Fruit fly (Drosophila melanogaster) whole organism, embryonic: ENCODE data around the gene Dr.

ENCODE experiments used
- Atf-2 ChIP-seq: fragments of 200-800 bp; sonication (Bioruptor generic); optimal IDR thresholded peaks from 2 replicates; lab custom pipeline; 2016; ENCODE audit warnings: missing biosample characterization, missing genetic modification characterization
- CG11093 ChIP-seq: fragments of 200-800 bp; sonication (Bioruptor generic); IDR thresholded peaks from 3 replicates; pipeline ENCODE4 v1.3.6; 2022; ENCODE audit warnings: missing biosample characterization, missing genetic modification characterization
- CG11504 ChIP-seq: fragments of 200-800 bp; sonication (Bioruptor generic); optimal IDR thresholded peaks from 3 replicates; lab custom pipeline; 2019; ENCODE audit warnings: missing biosample characterization, mild to moderate bottlenecking, missing genetic modification characterization, moderate library complexity
- CG11723 ChIP-seq: fragments of 200-800 bp; sonication (Bioruptor generic); optimal IDR thresholded peaks from 2 replicates; lab custom pipeline; 2017; ENCODE audit warnings: missing biosample characterization, mild to moderate bottlenecking, missing genetic modification characterization
- CG1233 ChIP-seq: fragments of 200-800 bp; sonication (Bioruptor generic); optimal IDR thresholded peaks from 4 replicates; lab custom pipeline; 2018; ENCODE audit warnings: missing biosample characterization, mild to moderate bottlenecking, missing genetic modification characterization
- CG13287 ChIP-seq: fragments of 200-800 bp; sonication (Bioruptor generic); IDR thresholded peaks from 2 replicates; pipeline ENCODE4 v1.3.6; 2022; ENCODE audit warnings: missing biosample characterization, missing genetic modification characterization; ENCODE audit not compliant: partially characterized antibody
- CG14441 ChIP-seq: fragments of 200-800 bp; sonication (Bioruptor generic); IDR thresholded peaks from 2 replicates; pipeline ENCODE4 v1.3.6; 2022; ENCODE audit warnings: missing biosample characterization, missing genetic modification characterization
- CG15073 ChIP-seq: fragments of 200-800 bp; sonication (Bioruptor generic); optimal IDR thresholded peaks from 2 replicates; lab custom pipeline; 2016; ENCODE audit warnings: missing biosample characterization, missing genetic modification characterization
- CG1602 ChIP-seq: fragments of 200-800 bp; sonication (Bioruptor generic); optimal IDR thresholded peaks from 3 replicates; lab custom pipeline; 2016; ENCODE audit warnings: missing biosample characterization, missing genetic modification characterization
- CG16779 ChIP-seq: fragments of 200-800 bp; sonication (Bioruptor generic); IDR thresholded peaks from 2 replicates; pipeline ENCODE4 v1.3.6; 2022; ENCODE audit warnings: missing biosample characterization, missing genetic modification characterization
- CG18476 ChIP-seq: fragments of 200-800 bp; sonication (Bioruptor generic); optimal IDR thresholded peaks from 2 replicates; lab custom pipeline; 2016; ENCODE audit warnings: missing biosample characterization, mild to moderate bottlenecking, missing genetic modification characterization
- CG2129 ChIP-seq: fragments of 200-800 bp; sonication (Bioruptor generic); IDR thresholded peaks from 2 replicates; pipeline ENCODE4 v1.3.6; 2022; ENCODE audit warnings: missing biosample characterization, missing genetic modification characterization; ENCODE audit not compliant: partially characterized antibody
- CG3281 ChIP-seq: fragments of 200-800 bp; sonication (Bioruptor generic); optimal IDR thresholded peaks from 3 replicates; lab custom pipeline; 2017; ENCODE audit warnings: missing biosample characterization, mild to moderate bottlenecking, missing genetic modification characterization
- CG8281 ChIP-seq: fragments of 200-800 bp; sonication (Bioruptor generic); optimal IDR thresholded peaks from 2 replicates; lab custom pipeline; 2018; ENCODE audit warnings: missing biosample characterization, mild to moderate bottlenecking, missing genetic modification characterization, moderate library complexity
- CG8290 ChIP-seq, 3 experiments: fragments of 200-800 bp; sonication (Bioruptor generic); optimal IDR thresholded peaks; 2 replicates each; lab custom pipeline; 2016 to 2019; ENCODE audit warnings: missing biosample characterization in 3 of 3, missing genetic modification characterization in 3 of 3, mild to moderate bottlenecking in 2 of 3, moderate library complexity in 1 of 3
- CG8388 ChIP-seq: fragments of 200-800 bp; sonication (Bioruptor generic); optimal IDR thresholded peaks from 2 replicates; lab custom pipeline; 2019; ENCODE audit warnings: missing biosample characterization, mild to moderate bottlenecking, missing genetic modification characterization, moderate library complexity
- CG9609 ChIP-seq: fragments of 200-800 bp; sonication (Bioruptor generic); optimal IDR thresholded peaks from 3 replicates; lab custom pipeline; 2016; ENCODE audit warnings: missing biosample characterization, missing genetic modification characterization
- D19B ChIP-seq: fragments of 200-800 bp; sonication (Bioruptor generic); optimal IDR thresholded peaks from 2 replicates; lab custom pipeline; 2017; ENCODE audit warnings: missing biosample characterization, mild to moderate bottlenecking, missing genetic modification characterization
- Deaf1 ChIP-seq: fragments of 200-800 bp; optimal IDR thresholded peaks from 3 replicates; lab custom pipeline; 2019; ENCODE audit warnings: missing biosample characterization, mild to moderate bottlenecking, missing genetic modification characterization, moderate library complexity
- Ets65A ChIP-seq: fragments of 200-800 bp; sonication (Bioruptor generic); peaks from one replicate; lab custom pipeline; 2016; ENCODE audit warnings: missing biosample characterization, missing genetic modification characterization
- Ets97D ChIP-seq: fragments of 200-800 bp; sonication (Bioruptor generic); optimal IDR thresholded peaks from 3 replicates; lab custom pipeline; 2016; ENCODE audit warnings: missing biosample characterization, missing genetic modification characterization
- HHEX ChIP-seq: fragments of 200-800 bp; sonication (Bioruptor generic); optimal IDR thresholded peaks from 3 replicates; lab custom pipeline; 2017; ENCODE audit warnings: missing biosample characterization, mild to moderate bottlenecking, missing genetic modification characterization, missing genetic modification reagents
- HLH3B ChIP-seq: fragments of 200-800 bp; sonication (Bioruptor generic); IDR thresholded peaks from 2 replicates; pipeline ENCODE4 v1.3.6; 2022; ENCODE audit warnings: missing biosample characterization, missing genetic modification characterization
- HLH54F ChIP-seq: fragments of 200-800 bp; sonication (Bioruptor generic); optimal IDR thresholded peaks from 3 replicates; lab custom pipeline; 2016; ENCODE audit warnings: missing biosample characterization, missing genetic modification characterization
- Hr39 ChIP-seq: fragments of >200 bp; optimal IDR thresholded peaks from 2 replicates; lab custom pipeline; 2017
- Hr51 ChIP-seq, 2 experiments: fragments of 200-800 bp; sonication (Bioruptor generic); optimal IDR thresholded peaks; 2 replicates in 1 of 2; 3 replicates in 1 of 2; lab custom pipeline; 2016 to 2018; ENCODE audit warnings: missing biosample characterization in 2 of 2, missing genetic modification characterization in 2 of 2, mild to moderate bottlenecking in 1 of 2, moderate library complexity in 1 of 2
- Lpt ChIP-seq: fragments of >200 bp; optimal IDR thresholded peaks from 2 replicates; lab custom pipeline; 2018; ENCODE audit warnings: missing biosample characterization, missing genetic modification characterization
- MESR4 ChIP-seq: fragments of 200-800 bp; sonication (Bioruptor generic); optimal IDR thresholded peaks from 2 replicates; lab custom pipeline; 2018; ENCODE audit warnings: missing biosample characterization, mild to moderate bottlenecking, missing genetic modification characterization, moderate library complexity
- Mrtf ChIP-seq: fragments of 200-800 bp; sonication (Bioruptor generic); IDR thresholded peaks from 3 replicates; pipeline ENCODE4 v1.3.6; 2022; ENCODE audit warnings: missing biosample characterization, missing genetic modification characterization
- Rfx ChIP-seq: fragments of 200-800 bp; sonication (Bioruptor generic); IDR thresholded peaks from 2 replicates; pipeline ENCODE4 v1.3.6; 2022; ENCODE audit warnings: missing biosample characterization, missing genetic modification characterization
- Trl ChIP-seq, 3 experiments: fragments of >200 bp in 2 of 3; fragments of 200-800 bp in 1 of 3; sonication (Bioruptor generic) in 1 of 3; optimal IDR thresholded peaks; 2 replicates in 1 of 3; 3 replicates in 2 of 3; lab custom pipeline; 2016 to 2017; ENCODE audit warnings: missing biosample characterization in 1 of 3, missing genetic modification characterization in 1 of 3
- Usf ChIP-seq: fragments of 200-800 bp; sonication (Bioruptor generic); optimal IDR thresholded peaks from 2 replicates; lab custom pipeline; 2017; ENCODE audit warnings: missing genotype, missing biosample characterization, missing genetic modification characterization
- Xrp1 ChIP-seq: fragments of 200-800 bp; sonication (Bioruptor generic); IDR thresholded peaks from 2 replicates; pipeline ENCODE4 v1.3.6; 2022; ENCODE audit warnings: missing biosample characterization, missing genetic modification characterization
- ato ChIP-seq: fragments of 200-800 bp; sonication (Bioruptor generic); IDR thresholded peaks from 2 replicates; pipeline ENCODE4 v1.3.6; 2022; ENCODE audit warnings: missing biosample characterization, missing genetic modification characterization; ENCODE audit not compliant: partially characterized antibody
- crp ChIP-seq, 2 experiments: fragments of 200-800 bp; sonication (Bioruptor generic); optimal IDR thresholded peaks; 2 replicates in 1 of 2; 3 replicates in 1 of 2; lab custom pipeline; 2017; ENCODE audit warnings: missing biosample characterization in 2 of 2, missing genetic modification characterization in 2 of 2, mild to moderate bottlenecking in 1 of 2, moderate library complexity in 1 of 2
- fd3F ChIP-seq: fragments of 200-800 bp; sonication (Bioruptor generic); optimal IDR thresholded peaks from 2 replicates; lab custom pipeline; 2018; ENCODE audit warnings: missing biosample characterization, mild to moderate bottlenecking, missing genetic modification characterization, moderate library complexity
- fu2 ChIP-seq: fragments of 200-800 bp; sonication (Bioruptor generic); optimal IDR thresholded peaks from 2 replicates; lab custom pipeline; 2016; ENCODE audit warnings: missing biosample characterization, missing genetic modification characterization
- gsb ChIP-seq: fragments of 200-800 bp; sonication (Bioruptor generic); IDR thresholded peaks from 2 replicates; pipeline ENCODE4 v1.3.6; 2022; ENCODE audit warnings: missing biosample characterization, missing genetic modification characterization
- ken ChIP-seq: fragments of 200-800 bp; sonication (Bioruptor generic); IDR thresholded peaks from 3 replicates; pipeline ENCODE4 v1.3.6; 2022; ENCODE audit warnings: missing biosample characterization, missing genetic modification characterization
- knrl ChIP-seq: fragments of 200-800 bp; sonication (Bioruptor generic); IDR thresholded peaks from 3 replicates; pipeline ENCODE4 v1.3.6; 2022; ENCODE audit warnings: missing biosample characterization, missing genetic modification characterization; ENCODE audit not compliant: partially characterized antibody
- lilli ChIP-seq: fragments of 200-800 bp; sonication (Bioruptor generic); optimal IDR thresholded peaks from 3 replicates; lab custom pipeline; 2016; ENCODE audit warnings: missing biosample characterization, missing genetic modification characterization
- nau ChIP-seq: fragments of 200-800 bp; sonication (Bioruptor generic); optimal IDR thresholded peaks from 3 replicates; lab custom pipeline; 2017; ENCODE audit warnings: missing biosample characterization, mild to moderate bottlenecking, missing genetic modification characterization, missing genetic modification reagents
- peb ChIP-seq: fragments of 200-800 bp; sonication (Bioruptor generic); IDR thresholded peaks from 2 replicates; pipeline ENCODE4 v1.3.6; 2022; ENCODE audit warnings: missing biosample characterization, missing genetic modification characterization
- shn ChIP-seq: fragments of 200-800 bp; sonication (Bioruptor generic); optimal IDR thresholded peaks from 3 replicates; lab custom pipeline; 2016; ENCODE audit warnings: missing biosample characterization, missing genetic modification characterization
- sima ChIP-seq: fragments of 200-800 bp; sonication (Bioruptor generic); optimal IDR thresholded peaks from 2 replicates; lab custom pipeline; 2016; ENCODE audit warnings: missing biosample characterization, missing genetic modification characterization
- tx ChIP-seq: fragments of 200-800 bp; sonication (Bioruptor generic); optimal IDR thresholded peaks from 2 replicates; lab custom pipeline; 2016; ENCODE audit warnings: missing biosample characterization, missing genetic modification characterization
- vvl ChIP-seq: fragments of 200-800 bp; sonication (Bioruptor generic); IDR thresholded peaks from 2 replicates; pipeline ENCODE4 v1.3.6; 2022; ENCODE audit warnings: missing biosample characterization, missing genetic modification characterization
- wek ChIP-seq: fragments of 200-800 bp; sonication (Bioruptor generic); optimal IDR thresholded peaks from 3 replicates; lab custom pipeline; 2018; ENCODE audit warnings: missing biosample characterization, mild to moderate bottlenecking, missing genetic modification characterization, moderate library complexity
- wor ChIP-seq: fragments of 200-800 bp; sonication (Bioruptor generic); IDR thresholded peaks from 2 replicates; pipeline ENCODE4 v1.3.6; 2022; ENCODE audit warnings: missing biosample characterization, missing genetic modification characterization

Dr gene

DNA sequence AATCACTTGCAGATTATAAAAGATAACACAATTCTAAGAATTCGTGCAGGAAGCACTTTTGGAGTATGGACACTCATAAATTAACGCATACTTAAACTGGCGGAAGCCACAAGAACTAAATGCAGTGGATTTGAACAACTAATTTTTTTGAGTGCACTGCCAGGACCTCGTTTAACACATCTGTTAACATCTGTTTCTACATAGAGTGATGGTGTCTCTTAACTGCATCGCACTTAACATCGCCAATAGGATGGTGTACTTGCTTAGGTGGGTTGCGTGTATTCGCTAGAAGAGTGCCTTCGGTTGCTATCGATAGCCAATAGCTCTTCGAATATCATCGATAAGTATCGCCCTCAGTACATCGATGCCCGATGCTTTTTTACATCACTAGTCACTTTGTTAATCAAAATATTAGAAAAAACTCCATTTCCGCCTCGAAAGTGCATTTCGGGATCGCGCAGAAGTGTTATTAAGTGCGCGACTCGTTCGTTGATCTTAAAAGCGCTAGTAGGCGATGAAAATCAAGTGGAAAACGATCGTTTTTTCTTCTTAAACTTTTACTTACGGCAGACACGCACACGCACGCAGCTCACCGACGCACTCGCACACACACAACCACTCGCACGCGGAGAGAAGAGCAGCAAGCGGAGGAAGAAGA is 35.4 kb downstream of the Dr start, which contains the start of gene alph (continued):
- TF ChIP-seq CG8290 (GFP tag; optimal IDR thresholded peaks at IDR 0.05; lab: Kevin White, UChicago) = peak; percentile 51
- TF ChIP-seq CG8290 (tag; optimal IDR thresholded peaks at IDR 0.05; lab: Kevin White, UChicago) = peak in 1 of 2 experiments; percentile 72
- peak in 1 of 2 experiments; percentile 59 for TF ChIP-seq crp (GFP tag; optimal IDR thresholded peaks at IDR 0.05; lab: Kevin White, UChicago)
- no peak for TF ChIP-seq Deaf1 (tag; lab: Kevin White, UChicago)
- no peak for TF ChIP-seq wor (GFP tag; lab: Robert Waterston, UW)
- TF ChIP-seq tx (GFP tag; lab: Kevin White, UChicago) = peak; percentile 37
- peak; percentile 46 for TF ChIP-seq CG3281 (GFP tag; lab: Kevin White, UChicago)
- TF ChIP-seq knrl = peak; percentile 98
- TF ChIP-seq Atf-2 (GFP tag; lab: Kevin White, UChicago) = peak; percentile 23
- peak; percentile 98 for TF ChIP-seq ato (GFP tag; lab: Robert Waterston, UW)
- TF ChIP-seq HHEX (GFP tag; lab: Kevin White, UChicago) = peak; percentile 8
- TF ChIP-seq CG11093 = no peak
- TF ChIP-seq CG8281 (tag; lab: Kevin White, UChicago) = no peak
- TF ChIP-seq peb (GFP tag; lab: Robert Waterston, UW) = no peak
- TF ChIP-seq Trl (optimal IDR thresholded peaks at IDR 0.05; lab: Kevin White, UChicago) = peak; percentile 17 to 47
- peak; percentile 42 for TF ChIP-seq Trl (GFP tag; optimal IDR thresholded peaks at IDR 0.05; lab: Kevin White, UChicago)
- TF ChIP-seq lilli (GFP tag; lab: Kevin White, UChicago) = peak; percentile 51
- TF ChIP-seq Hr51 (GFP tag; optimal IDR thresholded peaks at IDR 0.05; lab: Kevin White, UChicago) = peak; percentile 19 to 33
- TF ChIP-seq CG14441 = no peak
- TF ChIP-seq Rfx = peak; percentile 69
- peak; percentile 8 for TF ChIP-seq CG1602 (GFP tag; lab: Kevin White, UChicago)
- peak; percentile 94 for TF ChIP-seq MESR4
- TF ChIP-seq HLH3B (GFP tag; lab: Robert Waterston, UW) = peak; percentile 37; the same call in 1 of the 2 replicates
- TF ChIP-seq vvl (GFP tag; lab: Robert Waterston, UW) = peak; percentile 61
- TF ChIP-seq Hr39 (lab: Kevin White, UChicago) = no peak
- peak; percentile 98 for TF ChIP-seq CG13287 (GFP tag; lab: Robert Waterston, UW)
- no peak for TF ChIP-seq Lpt (GFP tag; lab: Kevin White, UChicago)
- no peak for TF ChIP-seq CG8388 (GFP tag; lab: Kevin White, UChicago)
- TF ChIP-seq ken = no peak
- no peak for TF ChIP-seq D19B
- peak; percentile 53 for TF ChIP-seq shn (GFP tag; lab: Kevin White, UChicago)
- TF ChIP-seq CG11504 (tag; lab: Kevin White, UChicago) = no peak
- no peak for TF ChIP-seq Usf
- no peak for TF ChIP-seq CG11723 (GFP tag; lab: Kevin White, UChicago)
- TF ChIP-seq sima (GFP tag; lab: Kevin White, UChicago) = no peak
- peak; percentile 14 for TF ChIP-seq fu2 (GFP tag; lab: Kevin White, UChicago)
- peak; percentile 30 for TF ChIP-seq HLH54F (GFP tag; lab: Kevin White, UChicago)
- TF ChIP-seq gsb (GFP tag; lab: Robert Waterston, UW) = no peak
- peak; percentile 92 for TF ChIP-seq CG2129 (GFP tag; lab: Robert Waterston, UW)
- no peak for TF ChIP-seq CG15073 (GFP tag; lab: Kevin White, UChicago)
- TF ChIP-seq nau (GFP tag; lab: Kevin White, UChicago) = no peak
- TF ChIP-seq fd3F (GFP tag; lab: Kevin White, UChicago) = no peak
- TF ChIP-seq Ets65A = peak; percentile 91
- no peak for TF ChIP-seq CG1233
- TF ChIP-seq Mrtf (GFP tag; lab: Robert Waterston, UW) = no peak
- TF ChIP-seq CG16779 (GFP tag; lab: Robert Waterston, UW) = no peak
- peak; percentile 47 for TF ChIP-seq CG9609
- no peak for TF ChIP-seq wek (GFP tag; lab: Kevin White, UChicago)
- TF ChIP-seq Ets97D (GFP tag; lab: Kevin White, UChicago) = peak; percentile 90
- peak; percentile 65; the same call in 1 of the 2 replicates for TF ChIP-seq Xrp1 (GFP tag; lab: Robert Waterston, UW)
- peak; percentile 8 for TF ChIP-seq CG18476
